Fruit fly (Drosophila melanogaster) whole organism, larva: ENCODE results near the gene Akh.

Source experiments
- noc ChIP-seq: fragments of 200-800 bp; sonication (Bioruptor generic); optimal IDR thresholded peaks from 3 replicates; lab custom pipeline; 2019; ENCODE audit warnings: missing biosample characterization, mild to moderate bottlenecking, missing genetic modification characterization, moderate library complexity

Akh gene

DNA sequence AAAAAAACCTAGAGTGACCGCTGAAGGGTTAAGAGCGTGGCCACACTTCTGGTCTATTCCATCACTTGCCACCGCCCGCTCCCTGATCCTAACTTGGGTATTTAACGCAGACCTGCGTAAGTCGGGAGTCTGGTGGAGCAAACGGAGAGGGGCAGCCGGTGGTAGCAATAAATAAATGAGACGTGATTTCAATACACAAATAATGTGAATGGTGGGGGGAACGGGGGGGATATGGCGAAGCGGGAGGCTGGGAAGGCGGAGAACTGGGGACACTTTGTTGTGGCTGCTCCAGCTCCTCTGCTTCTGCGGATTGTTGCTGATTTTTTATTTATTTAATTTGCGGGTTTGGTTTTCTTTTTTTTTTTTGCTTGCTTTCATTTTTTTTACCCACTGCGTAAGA lies 16.6 kb downstream of the Akh start:
- no peak for TF ChIP-seq noc

DNA sequence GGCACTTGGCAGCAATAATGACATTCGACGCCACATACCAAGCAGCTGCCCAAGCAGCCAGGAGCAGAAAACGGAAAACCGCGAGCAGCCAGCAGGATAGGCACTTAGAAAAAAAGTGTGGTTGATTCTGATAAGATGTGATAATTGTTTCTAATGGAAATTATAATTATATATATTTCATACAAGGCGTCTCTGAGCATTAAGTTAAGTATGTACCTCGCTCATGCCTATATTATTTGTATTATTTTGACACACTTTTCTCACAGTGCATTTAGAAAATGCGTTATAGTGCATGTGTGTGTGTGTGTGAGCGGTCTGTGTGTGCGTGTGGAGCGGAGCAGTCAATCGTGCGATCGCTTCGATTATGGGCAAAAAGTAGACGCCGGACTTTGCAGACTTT lies 17.1 kb downstream of the Akh start:
- no peak for TF ChIP-seq noc

DNA sequence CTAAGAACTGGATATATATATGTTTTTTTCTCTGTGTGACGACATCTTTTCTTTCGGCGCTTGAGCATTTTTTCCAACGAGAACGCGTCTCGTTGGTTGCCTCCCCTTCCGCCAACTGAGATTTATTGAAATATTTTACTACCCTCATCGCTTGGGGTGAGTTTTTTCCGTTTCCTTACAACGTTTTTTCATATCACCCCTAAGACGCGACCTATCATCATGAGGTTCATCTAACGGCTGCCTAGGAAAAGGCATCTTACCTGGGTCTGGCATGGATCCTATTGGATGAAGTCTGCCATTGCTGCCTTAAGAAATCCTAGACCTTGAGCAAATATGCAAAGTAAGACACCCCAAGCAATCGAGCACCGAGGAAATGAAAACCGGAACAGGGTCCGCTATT lies 18.0 kb downstream of the Akh start:
- no peak for TF ChIP-seq noc

DNA sequence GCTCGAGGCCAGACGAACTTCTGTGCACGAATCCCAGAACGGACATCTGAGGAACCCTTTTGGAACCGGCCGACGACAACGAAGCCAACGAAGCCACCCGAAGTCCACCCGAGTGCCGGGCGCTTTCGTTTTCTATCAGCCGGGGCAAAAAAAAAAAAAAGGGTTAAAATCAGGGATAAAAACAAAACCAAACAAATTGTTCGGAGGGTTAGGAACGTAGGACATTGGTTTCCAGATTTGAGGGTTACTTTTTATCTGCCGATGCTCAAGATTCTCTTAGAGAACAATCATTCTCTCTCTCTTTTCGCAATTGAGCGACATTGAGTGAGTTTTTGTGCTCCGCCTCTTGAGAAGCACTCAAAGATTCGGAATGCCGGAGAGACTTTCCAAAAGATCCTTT lies 19.7 kb downstream of the Akh start, which contains the start of gene nab:
Gene nab (minus strand): TSS at position 7 of the 400 bp plus-strand sequence.
- TF ChIP-seq noc: no peak

DNA sequence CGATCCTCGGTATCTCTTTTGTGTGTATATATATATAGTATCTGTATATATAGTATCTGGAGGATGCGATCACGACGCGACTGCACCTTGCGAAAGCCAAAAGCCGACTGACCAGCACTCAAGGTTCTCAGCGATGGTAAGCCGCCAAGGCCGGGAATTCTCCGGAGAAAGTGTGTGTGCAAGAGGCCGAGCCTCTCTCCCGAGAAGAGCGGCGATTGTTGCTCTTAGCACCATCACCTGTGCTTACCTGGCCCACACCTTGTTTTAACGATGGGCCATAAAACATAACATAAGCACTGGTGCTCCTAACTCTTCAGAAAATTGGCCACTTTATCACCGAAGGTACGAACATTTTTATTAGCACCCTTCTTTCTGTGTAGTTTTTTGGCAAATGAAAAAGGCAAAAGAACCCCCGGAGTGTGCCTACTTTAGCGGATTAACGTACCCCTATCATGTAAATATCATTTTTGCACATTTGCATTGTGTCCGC lies 26.1 kb downstream of the Akh start, which contains the start of gene mas:
Gene mas (minus strand): TSS at position 112 of the 490 bp plus-strand sequence.
- TF ChIP-seq noc: no peak

- peak; percentile 39 for TF ChIP-seq noc
Observed at dm6 chr3L:4169957-4170651, 28.8 kb downstream of the Akh start, which contains the start of gene Ero1L. Gene Ero1L, plus strand, starts transcription at chr3L:4170404.

dm6 chr3L:4173584-4173983 lies 32.3 kb downstream of the Akh start, which contains the start of gene CG18675:
Gene CG18675, plus strand, starts transcription at chr3L:4173884.
- TF ChIP-seq noc: no peak

DNA sequence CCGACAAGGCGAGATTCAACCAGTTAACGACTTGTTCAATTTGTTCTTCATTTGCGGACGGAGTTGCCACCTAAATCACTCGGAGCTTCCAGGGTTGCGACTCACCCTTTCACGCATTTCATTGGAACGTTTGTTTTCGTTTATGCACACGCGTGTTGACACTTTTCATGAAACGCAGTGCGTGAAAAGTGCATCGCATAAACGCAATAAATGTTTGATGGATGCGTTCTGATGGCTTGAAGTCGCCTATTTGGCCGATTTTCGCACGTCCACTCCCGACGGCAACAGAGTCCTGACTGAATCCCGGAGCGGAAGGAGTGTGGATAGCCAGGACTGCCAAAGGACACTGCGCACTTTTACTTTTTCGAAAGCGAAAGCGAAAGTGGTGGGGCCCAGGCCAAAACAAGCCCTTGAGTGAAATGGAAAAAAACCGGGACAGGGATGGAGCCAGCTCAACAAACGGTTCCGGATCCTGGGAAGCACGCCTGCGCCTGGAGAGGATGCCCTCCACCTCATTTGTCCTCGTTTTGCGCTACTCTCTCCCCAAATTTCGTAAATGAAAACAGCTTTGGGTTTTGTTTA lies 36.8 kb downstream of the Akh start, which contains the start of gene Teh4:
Gene Teh4 (minus strand): TSS at position 290 of the 582 bp plus-strand sequence.
- no peak for TF ChIP-seq noc

dm6 chr3L:4184563-4184962 lies 43.3 kb downstream of the Akh start, which contains the start of gene Teh3:
Gene Teh3, minus strand, starts transcription at chr3L:4184663.
- no peak for TF ChIP-seq noc

DNA sequence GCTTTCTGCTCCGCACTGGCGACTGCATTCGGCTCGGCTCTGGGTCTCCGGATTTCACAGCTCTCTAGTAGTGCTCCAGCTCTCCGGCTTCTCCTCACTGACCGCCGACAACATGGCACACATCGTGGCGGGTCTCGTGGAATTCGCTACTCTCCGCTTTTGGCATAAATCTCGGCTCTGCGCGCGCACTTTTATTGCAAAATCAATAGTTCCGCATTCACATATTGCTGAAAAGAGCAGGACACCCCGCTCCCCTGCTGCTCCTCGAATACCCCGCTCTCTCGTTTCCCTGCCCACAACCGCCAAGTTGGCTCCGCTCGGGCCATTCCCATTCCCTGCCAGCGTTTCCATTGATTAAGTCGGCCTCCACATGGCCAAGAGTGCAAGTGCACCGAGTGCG lies 44.0 kb downstream of the Akh start:
- TF ChIP-seq noc: no peak

DNA sequence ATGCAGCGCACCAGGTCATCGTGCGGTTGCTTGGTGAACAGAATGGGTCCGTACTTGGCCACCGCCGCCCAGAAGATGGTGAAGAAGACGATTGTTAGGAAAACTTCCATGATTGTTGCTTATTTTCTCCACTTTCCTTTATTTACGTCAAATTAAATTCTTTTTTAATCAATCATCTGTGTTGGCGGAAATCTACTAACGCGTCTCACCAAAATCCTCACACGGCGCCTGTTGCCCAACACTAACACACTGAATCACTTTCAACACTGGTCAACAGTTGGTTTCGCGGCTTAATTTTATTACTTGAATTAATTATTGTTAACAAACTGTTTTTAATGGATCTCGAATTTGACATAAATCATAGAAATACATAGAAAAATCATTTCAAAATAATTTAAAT lies 45.4 kb downstream of the Akh start, which contains the start of gene VhaM9.7-c:
Gene VhaM9.7-c (minus strand): TSS at position 207 of the 400 bp plus-strand sequence.
- no peak for TF ChIP-seq noc

dm6 chr3L:4187930-4188523 lies 46.8 kb downstream of the Akh start, which contains the start of the genes Teh2 and tipE:
Gene Teh2, minus strand, starts transcription at chr3L:4188023.
Gene tipE, plus strand, starts transcription at chr3L:4188499.
- no peak for TF ChIP-seq noc
